Fruit fly (Drosophila melanogaster) whole organism, embryonic: ENCODE data around the gene slif.

Experiments
- B-H2 ChIP-seq: fragments of 200-800 bp; sonication (Bioruptor generic); optimal IDR thresholded peaks from 2 replicates; lab custom pipeline; 2018; ENCODE audit warnings: missing biosample characterization, mild to moderate bottlenecking, missing genetic modification characterization
- BEAF-32 ChIP-seq: fragments of 200-800 bp; sonication (Bioruptor generic); optimal IDR thresholded peaks from 3 replicates; lab custom pipeline; 2017; ENCODE audit warnings: missing biosample characterization, missing genetic modification characterization, mild to moderate bottlenecking, moderate library complexity, missing genetic modification reagents
- CG10209 ChIP-seq: fragments of 200-800 bp; sonication (Bioruptor generic); optimal IDR thresholded peaks from 3 replicates; lab custom pipeline; 2017; ENCODE audit warnings: missing biosample characterization, mild to moderate bottlenecking, missing genetic modification characterization, missing genetic modification reagents
- CG10979 ChIP-seq: fragments of 200-800 bp; sonication (Bioruptor generic); optimal IDR thresholded peaks from 2 replicates; lab custom pipeline; 2018; ENCODE audit warnings: missing biosample characterization, mild to moderate bottlenecking, missing genetic modification characterization, moderate library complexity
- CG12104 ChIP-seq: fragments of 200-800 bp; sonication (Bioruptor generic); optimal IDR thresholded peaks from 3 replicates; lab custom pipeline; 2016; ENCODE audit warnings: missing biosample characterization, missing genetic modification characterization
- CG1233 ChIP-seq: fragments of 200-800 bp; sonication (Bioruptor generic); optimal IDR thresholded peaks from 4 replicates; lab custom pipeline; 2018; ENCODE audit warnings: missing biosample characterization, mild to moderate bottlenecking, missing genetic modification characterization
- CG12391 ChIP-seq: fragments of 200-800 bp; sonication (Bioruptor generic); optimal IDR thresholded peaks from 3 replicates; lab custom pipeline; 2018; ENCODE audit warnings: missing biosample characterization, mild to moderate bottlenecking, missing genetic modification characterization, moderate library complexity
- CG12942 ChIP-seq: fragments of 200-800 bp; sonication (Bioruptor generic); optimal IDR thresholded peaks from 3 replicates; lab custom pipeline; 2016; ENCODE audit warnings: missing biosample characterization, missing genetic modification characterization
- CG13296 ChIP-seq: fragments of 200-800 bp; sonication (Bioruptor generic); optimal IDR thresholded peaks from 3 replicates; lab custom pipeline; 2018; ENCODE audit warnings: missing biosample characterization, mild to moderate bottlenecking, missing genetic modification characterization
- CG14014 ChIP-seq: fragments of 200-800 bp; sonication (Bioruptor generic); IDR thresholded peaks from 2 replicates; pipeline ENCODE4 v1.3.6; 2022; ENCODE audit warnings: missing biosample characterization, missing genetic modification characterization
- CG15601 ChIP-seq: fragments of 200-800 bp; sonication (Bioruptor generic); optimal IDR thresholded peaks from 3 replicates; lab custom pipeline; 2019; ENCODE audit warnings: missing biosample characterization, mild to moderate bottlenecking, missing genetic modification characterization, moderate library complexity
- CG16863 ChIP-seq: fragments of 200-800 bp; sonication (Bioruptor generic); optimal IDR thresholded peaks from 3 replicates; lab custom pipeline; 2016; ENCODE audit warnings: missing biosample characterization, missing genetic modification characterization
- CG17385 ChIP-seq: fragments of 200-800 bp; sonication (Bioruptor generic); optimal IDR thresholded peaks from 3 replicates; lab custom pipeline; 2018; ENCODE audit warnings: missing biosample characterization, mild to moderate bottlenecking, missing genetic modification characterization
- CG17802 ChIP-seq: fragments of 200-800 bp; sonication (Bioruptor generic); optimal IDR thresholded peaks from 2 replicates; lab custom pipeline; 2018; ENCODE audit warnings: missing biosample characterization, mild to moderate bottlenecking, missing genetic modification characterization, moderate library complexity
- CG2199 ChIP-seq: fragments of 200-800 bp; sonication (Bioruptor generic); IDR thresholded peaks from 3 replicates; pipeline ENCODE4 v1.3.6; 2022; ENCODE audit warnings: missing biosample characterization, missing genetic modification characterization
- CG6175 ChIP-seq: fragments of 200-800 bp; sonication (Bioruptor generic); IDR thresholded peaks from 3 replicates; pipeline ENCODE4 v1.3.6; 2022; ENCODE audit warnings: missing biosample characterization, missing genetic modification characterization
- CG7357 ChIP-seq: fragments of 200-800 bp; sonication (Bioruptor generic); IDR thresholded peaks from 3 replicates; pipeline ENCODE4 v1.3.6; 2022; ENCODE audit warnings: missing biosample characterization, missing genetic modification characterization
- CG7556 ChIP-seq: fragments of 200-800 bp; sonication (Bioruptor generic); optimal IDR thresholded peaks from 2 replicates; lab custom pipeline; 2017; ENCODE audit warnings: missing biosample characterization, mild to moderate bottlenecking, missing genetic modification characterization
- CG8281 ChIP-seq: fragments of 200-800 bp; sonication (Bioruptor generic); optimal IDR thresholded peaks from 2 replicates; lab custom pipeline; 2018; ENCODE audit warnings: missing biosample characterization, mild to moderate bottlenecking, missing genetic modification characterization, moderate library complexity
- CG8290 ChIP-seq, 3 experiments: fragments of 200-800 bp; sonication (Bioruptor generic); optimal IDR thresholded peaks; 2 replicates each; lab custom pipeline; 2016 to 2019; ENCODE audit warnings: missing biosample characterization in 3 of 3, missing genetic modification characterization in 3 of 3, mild to moderate bottlenecking in 2 of 3, moderate library complexity in 1 of 3
- CG9437 ChIP-seq: fragments of 200-800 bp; sonication (Bioruptor generic); optimal IDR thresholded peaks from 2 replicates; lab custom pipeline; 2018; ENCODE audit warnings: missing biosample characterization, mild to moderate bottlenecking, missing genetic modification characterization
- CG9727 ChIP-seq: fragments of 200-800 bp; sonication (Bioruptor generic); optimal IDR thresholded peaks from 3 replicates; lab custom pipeline; 2017; ENCODE audit warnings: missing biosample characterization, mild to moderate bottlenecking, missing genetic modification characterization
- CTCF ChIP-seq: fragments of 200-800 bp; sonication (Bioruptor generic); optimal IDR thresholded peaks from 2 replicates; lab custom pipeline; 2017; ENCODE audit warnings: missing biosample characterization, mild to moderate bottlenecking, missing genetic modification characterization, moderate library complexity
- D19A ChIP-seq: fragments of 200-800 bp; optimal IDR thresholded peaks from 3 replicates; lab custom pipeline; 2019; ENCODE audit warnings: missing biosample characterization, mild to moderate bottlenecking, missing genetic modification characterization, moderate library complexity
- Dip2 ChIP-seq: fragments of 200-800 bp; sonication (Bioruptor generic); IDR thresholded peaks from 2 replicates; pipeline ENCODE4 v1.3.6; 2022; ENCODE audit warnings: missing biosample characterization, missing genetic modification characterization
- Fer3 ChIP-seq: fragments of 200-800 bp; sonication (Bioruptor generic); optimal IDR thresholded peaks from 2 replicates; lab custom pipeline; 2018; ENCODE audit warnings: missing biosample characterization, mild to moderate bottlenecking, missing genetic modification characterization, moderate library complexity
- Hr51 ChIP-seq, 2 experiments: fragments of 200-800 bp; sonication (Bioruptor generic); optimal IDR thresholded peaks; 2 replicates in 1 of 2; 3 replicates in 1 of 2; lab custom pipeline; 2016 to 2018; ENCODE audit warnings: missing biosample characterization in 2 of 2, missing genetic modification characterization in 2 of 2, mild to moderate bottlenecking in 1 of 2, moderate library complexity in 1 of 2
- Lhr ChIP-seq: fragments of 200-800 bp; sonication (Bioruptor generic); optimal IDR thresholded peaks from 3 replicates; lab custom pipeline; 2017; ENCODE audit warnings: mild to moderate bottlenecking, missing biosample characterization, missing genetic modification reagents, missing genetic modification characterization
- Lpt ChIP-seq: fragments of >200 bp; optimal IDR thresholded peaks from 2 replicates; lab custom pipeline; 2018; ENCODE audit warnings: missing biosample characterization, missing genetic modification characterization
- Max ChIP-seq: fragments of 200-800 bp; sonication (Bioruptor generic); optimal IDR thresholded peaks from 2 replicates; lab custom pipeline; 2016; ENCODE audit warnings: missing biosample characterization, mild to moderate bottlenecking, missing genetic modification characterization
- Meics ChIP-seq: fragments of 200-800 bp; sonication (Bioruptor generic); optimal IDR thresholded peaks from 2 replicates; lab custom pipeline; 2017; ENCODE audit warnings: missing biosample characterization, mild to moderate bottlenecking, missing genetic modification characterization
- Oli ChIP-seq: fragments of 200-800 bp; sonication (Bioruptor generic); optimal IDR thresholded peaks from 2 replicates; lab custom pipeline; 2018; ENCODE audit warnings: missing biosample characterization, mild to moderate bottlenecking, missing genetic modification characterization, moderate library complexity
- TFAM ChIP-seq: fragments of 200-800 bp; sonication (Bioruptor generic); optimal IDR thresholded peaks from 2 replicates; lab custom pipeline; 2017; ENCODE audit warnings: missing biosample characterization, missing genetic modification characterization, inconsistent platforms
- Xrp1 ChIP-seq: fragments of 200-800 bp; sonication (Bioruptor generic); IDR thresholded peaks from 2 replicates; pipeline ENCODE4 v1.3.6; 2022; ENCODE audit warnings: missing biosample characterization, missing genetic modification characterization
- YL-1 ChIP-seq: fragments of 200-800 bp; sonication (Bioruptor generic); optimal IDR thresholded peaks from 3 replicates; lab custom pipeline; 2017; ENCODE audit warnings: missing biosample characterization, mild to moderate bottlenecking, missing genetic modification characterization
- ase ChIP-seq: fragments of 200-800 bp; sonication (Bioruptor generic); IDR thresholded peaks from 3 replicates; pipeline ENCODE4 v1.3.6; 2022; ENCODE audit warnings: missing biosample characterization, missing genetic modification characterization
- br ChIP-seq: fragments of >200 bp; optimal IDR thresholded peaks from 2 replicates; lab custom pipeline; 2017
- fd102C ChIP-seq: fragments of 200-800 bp; sonication (Bioruptor generic); optimal IDR thresholded peaks from 2 replicates; lab custom pipeline; 2018; ENCODE audit warnings: missing biosample characterization, mild to moderate bottlenecking, missing genetic modification characterization, moderate library complexity
- fd96Cb ChIP-seq: fragments of 200-800 bp; sonication (Bioruptor generic); optimal IDR thresholded peaks from 2 replicates; lab custom pipeline; 2018; ENCODE audit warnings: missing biosample characterization, mild to moderate bottlenecking, missing genetic modification characterization, moderate library complexity
- gcm2 ChIP-seq: fragments of 200-800 bp; sonication (Bioruptor generic); optimal IDR thresholded peaks from 2 replicates; lab custom pipeline; 2016; ENCODE audit warnings: missing biosample characterization, missing genetic modification characterization
- gem ChIP-seq: fragments of 200-800 bp; sonication (Bioruptor generic); optimal IDR thresholded peaks from 2 replicates; lab custom pipeline; 2019; ENCODE audit warnings: missing biosample characterization, mild to moderate bottlenecking, missing genetic modification characterization, moderate library complexity
- grau ChIP-seq: fragments of 200-800 bp; optimal IDR thresholded peaks from 3 replicates; lab custom pipeline; 2019; ENCODE audit warnings: missing biosample characterization, mild to moderate bottlenecking, missing genetic modification characterization, moderate library complexity
- otp ChIP-seq: fragments of 200-800 bp; sonication (Bioruptor generic); IDR thresholded peaks from 3 replicates; pipeline ENCODE4, ENCODE4 v1.3.6; 2022; ENCODE audit warnings: missing biosample characterization, missing genetic modification characterization
- pita ChIP-seq: fragments of 200-800 bp; sonication (Bioruptor generic); optimal IDR thresholded peaks from 2 replicates; lab custom pipeline; 2017; ENCODE audit warnings: missing biosample characterization, mild to moderate bottlenecking, missing genetic modification characterization
- pnt ChIP-seq: fragments of 200-800 bp; sonication (Bioruptor generic); optimal IDR thresholded peaks from 3 replicates; lab custom pipeline; 2016; ENCODE audit warnings: missing biosample characterization, missing genetic modification characterization
- rib ChIP-seq: fragments of 200-800 bp; sonication (Bioruptor generic); IDR thresholded peaks from 2 replicates; pipeline ENCODE4 v1.3.6; 2022; ENCODE audit warnings: missing biosample characterization, missing genetic modification characterization
- sens ChIP-seq: fragments of 200-800 bp; sonication (Bioruptor generic); peaks from one replicate; lab custom pipeline; 2016; ENCODE audit warnings: missing biosample characterization, missing genetic modification characterization
- sr ChIP-seq: fragments of 200-800 bp; sonication (Bioruptor generic); IDR thresholded peaks from 3 replicates; pipeline ENCODE4 v1.3.6; 2022; ENCODE audit warnings: missing biosample characterization, missing genetic modification characterization
- stwl ChIP-seq: fragments of 200-800 bp; sonication (Bioruptor generic); optimal IDR thresholded peaks from 3 replicates; lab custom pipeline; 2018; ENCODE audit warnings: missing biosample characterization, mild to moderate bottlenecking, missing genetic modification characterization, moderate library complexity
- vfl ChIP-seq: fragments of 200-800 bp; sonication (Bioruptor generic); optimal IDR thresholded peaks from 2 replicates; lab custom pipeline; 2016; ENCODE audit warnings: missing biosample characterization, missing genetic modification characterization
- yki ChIP-seq: fragments of >200 bp; optimal IDR thresholded peaks from 3 replicates; lab custom pipeline; 2018
- zf30C ChIP-seq: fragments of 200-800 bp; sonication (Bioruptor generic); optimal IDR thresholded peaks from 3 replicates; lab custom pipeline; 2018; ENCODE audit warnings: missing biosample characterization, mild to moderate bottlenecking, missing genetic modification characterization
- zfh2 ChIP-seq: fragments of 200-800 bp; sonication (Bioruptor generic); optimal IDR thresholded peaks from 2 replicates; lab custom pipeline; 2016; ENCODE audit warnings: missing biosample characterization, missing genetic modification characterization

slif gene

DNA sequence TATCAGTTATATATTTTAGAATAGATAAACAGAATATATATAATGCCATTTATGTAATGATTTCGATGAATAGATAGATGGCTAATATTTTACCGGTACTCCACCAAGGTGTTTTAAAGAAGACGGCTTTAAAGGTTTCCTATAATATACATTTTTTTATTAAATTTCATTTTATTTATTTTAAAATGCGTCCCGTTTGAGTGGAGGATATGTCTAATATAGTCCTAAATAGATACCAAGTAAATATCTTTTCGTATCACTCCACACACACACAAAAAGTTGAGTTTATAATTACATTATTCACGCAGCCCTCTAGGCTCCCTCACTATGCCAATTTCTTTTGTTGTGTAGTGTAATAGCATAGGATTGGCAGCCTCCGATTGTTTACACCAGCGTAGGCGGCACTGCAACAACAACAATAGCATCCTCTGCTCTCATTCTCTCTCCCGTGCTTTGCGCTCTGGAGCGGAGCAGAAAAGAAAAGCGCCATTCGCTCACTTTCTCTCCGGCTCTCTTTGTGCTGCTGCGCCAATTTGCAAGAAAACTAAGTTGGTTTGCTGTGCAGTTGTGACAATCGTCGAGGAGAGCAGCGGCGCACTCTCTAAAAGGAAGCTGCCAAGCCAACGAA lies 29.2 kb downstream of the slif start, which contains the start of gene CG12768 (continued):
- TF ChIP-seq CG9437 (GFP tag; lab: Kevin White, UChicago) (peak; percentile 62), CG10209 (GFP tag; lab: Kevin White, UChicago) (peak; percentile 51), BEAF-32 (no peak), fd102C (GFP tag; lab: Kevin White, UChicago) (no peak), CG12942 (GFP tag; lab: Kevin White, UChicago) (no peak), Fer3 (tag; lab: Kevin White, UChicago) (no peak), fd96Cb (tag; lab: Kevin White, UChicago) (peak; percentile 13), gcm2 (no peak), TFAM (no peak), CG17385 (GFP tag; lab: Kevin White, UChicago) (peak; percentile 12), vfl (GFP tag; lab: Kevin White, UChicago) (no peak), CG1233 (GFP tag; lab: Kevin White, UChicago) (peak; percentile 6), CG12391 (tag; lab: Kevin White, UChicago) (peak; percentile 26), zfh2 (GFP tag; lab: Kevin White, UChicago) (no peak), yki (peak; percentile 74), br (lab: Kevin White, UChicago) (no peak), D19A (peak; percentile 14), CG6175 (GFP tag; lab: Robert Waterston, UW) (no peak), B-H2 (GFP tag; lab: Kevin White, UChicago) (no peak), ase (GFP tag; lab: Robert Waterston, UW) (0 out of 3 replicates have a peak, but pooled peaks have one; percentile 6), CG14014 (GFP tag; lab: Robert Waterston, UW) (no peak), CG15601 (peak; percentile 8), CG9727 (peak; percentile 61), CG7556 (GFP tag; lab: Kevin White, UChicago) (peak; percentile 44), YL-1 (GFP tag; lab: Kevin White, UChicago) (no peak), Oli (tag; lab: Kevin White, UChicago) (peak; percentile 52), Lpt (no peak), Meics (peak; percentile 45), otp (GFP tag; lab: Robert Waterston, UW) (no peak), sr (peak; percentile 84), CG7357 (GFP tag; lab: Robert Waterston, UW) (no peak), grau (tag; lab: Kevin White, UChicago) (peak; percentile 54), Max (GFP tag; lab: Kevin White, UChicago) (no peak), CG12104 (GFP tag; lab: Kevin White, UChicago) (no peak), Hr51 (GFP tag; optimal IDR thresholded peaks at IDR 0.05; lab: Kevin White, UChicago) (peak in 1 of 2 experiments; percentile 41), CG13296 (GFP tag; lab: Kevin White, UChicago) (no peak), sens (peak; percentile 35), gem (tag; lab: Kevin White, UChicago) (peak; percentile 61), Xrp1 (GFP tag; lab: Robert Waterston, UW) (peak; percentile 24; the same call in 1 of the 2 replicates)

DNA sequence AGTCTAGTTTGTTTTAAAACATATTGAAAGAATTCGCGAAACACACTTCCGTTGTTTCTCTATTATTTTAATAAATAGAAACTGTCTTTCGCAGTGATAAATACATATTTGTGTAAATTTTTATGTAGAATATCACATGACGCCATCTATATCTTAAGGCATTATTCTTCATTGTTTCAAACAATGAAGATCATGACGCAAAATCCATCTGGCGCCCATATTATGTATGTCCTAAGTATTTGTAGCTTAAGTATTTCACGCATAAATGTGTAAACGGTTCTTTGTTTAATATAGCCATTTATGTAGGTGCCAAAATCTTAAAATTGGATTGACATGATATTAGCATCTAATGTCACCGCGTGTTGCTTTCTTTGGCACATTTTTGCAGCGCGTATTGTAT lies 59.4 kb downstream of the slif start:
- TF ChIP-seq CG8281 (tag; lab: Kevin White, UChicago) (peak; percentile 15), CG16863 (GFP tag; lab: Kevin White, UChicago) (no peak), D19A (peak; percentile 3), CG17802 (tag; lab: Kevin White, UChicago) (peak; percentile 55), CG10979 (tag; lab: Kevin White, UChicago) (peak; percentile 52), pita (GFP tag; lab: Kevin White, UChicago) (peak; percentile 39), rib (no peak), CG2199 (GFP tag; lab: Robert Waterston, UW) (peak; percentile 98), pnt (GFP tag; lab: Kevin White, UChicago) (no peak), Lhr (GFP tag; lab: Kevin White, UChicago) (peak; percentile 20), Dip2 (GFP tag; lab: Robert Waterston, UW) (peak; percentile 93), zf30C (no peak), CTCF (peak; percentile 94), CG8290 (GFP tag; optimal IDR thresholded peaks at IDR 0.05; lab: Kevin White, UChicago) (peak; percentile 35), CG8290 (tag; optimal IDR thresholded peaks at IDR 0.05; lab: Kevin White, UChicago) (no peak), stwl (tag; lab: Kevin White, UChicago) (peak; percentile 73)
